Fruit fly (Drosophila melanogaster) whole organism, prepupa: Measurements from ENCODE around the gene Ndf.

ENCODE experiments used
- CG10631 ChIP-seq: fragments of 200-800 bp; sonication (Bioruptor generic); optimal IDR thresholded peaks from 2 replicates; lab custom pipeline; 2016; ENCODE audit warnings: missing biosample characterization, missing genetic modification characterization
- CG32006 ChIP-seq: fragments of 200-800 bp; sonication (Bioruptor generic); optimal IDR thresholded peaks from 3 replicates; lab custom pipeline; 2017; ENCODE audit warnings: missing biosample characterization, mild to moderate bottlenecking, missing genetic modification characterization
- CG6163 ChIP-seq: fragments of 200-800 bp; sonication (Bioruptor generic); IDR thresholded peaks from 3 replicates; pipeline ENCODE4 v1.3.6; 2022; ENCODE audit warnings: missing biosample characterization, missing genetic modification characterization
- CG8119 ChIP-seq: fragments of 200-800 bp; sonication (Bioruptor generic); IDR thresholded peaks from 3 replicates; pipeline ENCODE4 v1.3.6; 2022; ENCODE audit warnings: missing biosample characterization, missing genetic modification characterization
- Gug ChIP-seq: fragments of 200-800 bp; sonication (Bioruptor generic); IDR thresholded peaks from 2 replicates; pipeline ENCODE4 v1.3.6; 2022; ENCODE audit warnings: missing biosample characterization, missing genetic modification characterization
- Hr4 ChIP-seq: fragments of 200-800 bp; sonication (Bioruptor generic); optimal IDR thresholded peaks from 3 replicates; lab custom pipeline; 2016; ENCODE audit warnings: missing biosample characterization, missing genetic modification characterization
- achi ChIP-seq: fragments of 200-800 bp; sonication (Bioruptor generic); optimal IDR thresholded peaks from 3 replicates; lab custom pipeline; 2016; ENCODE audit warnings: missing biosample characterization, missing genetic modification characterization
- esn ChIP-seq: fragments of 200-800 bp; sonication (Bioruptor generic); optimal IDR thresholded peaks from 2 replicates; lab custom pipeline; 2016; ENCODE audit warnings: missing biosample characterization, mild to moderate bottlenecking, missing genetic modification characterization, moderate library complexity
- fd59A ChIP-seq: fragments of 200-800 bp; sonication (Bioruptor generic); optimal IDR thresholded peaks from 2 replicates; lab custom pipeline; 2017; ENCODE audit warnings: missing biosample characterization, mild to moderate bottlenecking, missing genetic modification characterization, missing genetic modification reagents
- ss ChIP-seq, 2 experiments: fragments of 200-800 bp; sonication (Bioruptor generic); optimal IDR thresholded peaks; 2 replicates in 1 of 2; 3 replicates in 1 of 2; lab custom pipeline; 2017 to 2018; ENCODE audit warnings: mild to moderate bottlenecking in 2 of 2, missing biosample characterization in 2 of 2, missing genetic modification characterization in 2 of 2, moderate library complexity in 1 of 2

DNA sequence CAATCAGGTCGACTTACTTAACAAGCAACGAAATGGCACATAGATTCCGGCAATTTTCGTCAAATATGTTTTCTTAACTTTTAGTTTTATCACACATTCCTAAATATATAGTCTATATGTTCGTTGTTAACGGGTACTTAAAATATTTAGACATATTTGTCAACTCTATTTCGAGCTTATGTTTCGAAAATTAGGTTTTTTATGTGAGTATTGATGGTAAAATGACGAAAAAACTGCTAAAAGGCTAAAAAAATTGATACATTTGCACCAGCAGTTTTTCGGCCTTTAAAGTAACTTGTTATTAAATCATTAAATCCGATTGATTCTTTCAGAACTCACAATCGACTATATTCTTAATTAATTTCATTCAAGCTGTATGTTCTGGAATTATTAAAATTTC is 13.7 kb downstream of the Ndf start, which contains the start of gene CG13131:
- TF ChIP-seq CG6163 (GFP tag; lab: Robert Waterston, UW) (no peak), ss (GFP tag; optimal IDR thresholded peaks at IDR 0.05; lab: Kevin White, UChicago) (no peak), Hr4 (GFP tag; lab: Kevin White, UChicago) (no peak), Gug (GFP tag; lab: Robert Waterston, UW) (no peak), CG10631 (GFP tag; lab: Kevin White, UChicago) (no peak), CG32006 (no peak), esn (GFP tag; lab: Kevin White, UChicago) (no peak), fd59A (GFP tag; lab: Kevin White, UChicago) (no peak), CG8119 (no peak), achi (GFP tag; lab: Kevin White, UChicago) (no peak)
